Worm (Caenorhabditis elegans) whole organism, mixed stage, embryonic: ENCODE data around the gene srg-42.

ENCODE experiments used
- M03D4.4 ChIP-seq: sonication (generic microtip); optimal IDR thresholded peaks from 2 replicates; lab custom pipeline; 2017; ENCODE audit warnings: mild to moderate bottlenecking, missing genetic modification characterization, missing compliant biosample characterization
- bed-3 ChIP-seq: fragments of 200-800 bp; sonication (Bioruptor generic); optimal IDR thresholded peaks from 3 replicates; lab custom pipeline; 2018; ENCODE audit warnings: mild to moderate bottlenecking, missing genetic modification characterization, moderate library complexity, missing compliant biosample characterization
- blmp-1 ChIP-seq: fragments of 150-350 bp; optimal IDR thresholded peaks from 2 replicates; lab custom pipeline; 2014; ENCODE audit warnings: missing biosample characterization, missing genetic modification characterization
- ceh-39 ChIP-seq: fragments of 150-350 bp; optimal IDR thresholded peaks from 2 replicates; lab custom pipeline; 2014; ENCODE audit warnings: missing biosample characterization, missing genetic modification characterization
- ceh-43 ChIP-seq: fragments of 200-800 bp; sonication (Bioruptor generic); optimal IDR thresholded peaks from 2 replicates; lab custom pipeline; 2018; ENCODE audit warnings: mild to moderate bottlenecking, missing genetic modification characterization, moderate library complexity, missing compliant biosample characterization
- ceh-83 ChIP-seq: fragments of 200-800 bp; sonication (Bioruptor generic); optimal IDR thresholded peaks from 2 replicates; lab custom pipeline; 2018; ENCODE audit warnings: mild to moderate bottlenecking, missing genetic modification characterization, missing compliant biosample characterization
- ces-1 ChIP-seq: fragments of 150-350 bp; optimal IDR thresholded peaks from 2 replicates; lab custom pipeline; 2014; ENCODE audit warnings: missing biosample characterization, missing genetic modification reagents, missing genetic modification characterization
- drap-1 ChIP-seq: fragments of 200-800 bp; sonication (Bioruptor generic); optimal IDR thresholded peaks from 3 replicates; lab custom pipeline; 2018; ENCODE audit warnings: mild to moderate bottlenecking, missing genetic modification characterization, missing compliant biosample characterization
- elt-1 ChIP-seq: sonication (generic microtip); optimal IDR thresholded peaks from 2 replicates; lab custom pipeline; 2017; ENCODE audit warnings: missing genetic modification characterization, mild to moderate bottlenecking, missing compliant biosample characterization, antibody characterized with exemption, moderate library complexity, borderline replicate concordance; ENCODE audit not compliant: insufficient read depth
- elt-3 ChIP-seq: fragments of 150-350 bp; optimal IDR thresholded peaks from 2 replicates; lab custom pipeline; 2014; ENCODE audit warnings: missing biosample characterization, missing genetic modification characterization
- flh-1 ChIP-seq: fragments of 200-800 bp; sonication (Bioruptor generic); optimal IDR thresholded peaks from 2 replicates; lab custom pipeline; 2018; ENCODE audit warnings: mild to moderate bottlenecking, missing genetic modification characterization, moderate library complexity, missing compliant biosample characterization
- ham-2 ChIP-seq: fragments of 200-800 bp; sonication (Bioruptor generic); optimal IDR thresholded peaks from 2 replicates; lab custom pipeline; 2018; ENCODE audit warnings: mild to moderate bottlenecking, missing genetic modification characterization, missing compliant biosample characterization
- hlh-1 ChIP-seq: fragments of 150-350 bp; optimal IDR thresholded peaks from 2 replicates; lab custom pipeline; 2014; ENCODE audit warnings: missing biosample characterization, missing genetic modification reagents, missing genetic modification characterization
- lin-32 ChIP-seq: fragments of 200-800 bp; sonication (Bioruptor generic); optimal IDR thresholded peaks from 2 replicates; lab custom pipeline; 2018; ENCODE audit warnings: mild to moderate bottlenecking, missing genetic modification characterization, missing compliant biosample characterization
- lsy-2 ChIP-seq: fragments of 150-350 bp; optimal IDR thresholded peaks from 2 replicates; lab custom pipeline; 2014; ENCODE audit warnings: missing biosample characterization, missing genetic modification characterization
- mab-5 ChIP-seq: fragments of 150-350 bp; optimal IDR thresholded peaks from 2 replicates; lab custom pipeline; 2014; ENCODE audit warnings: missing biosample characterization, missing genetic modification characterization
- mep-1 ChIP-seq: fragments of 150-350 bp; optimal IDR thresholded peaks from 2 replicates; lab custom pipeline; 2017; ENCODE audit warnings: missing biosample characterization, missing genetic modification reagents, missing genetic modification characterization, inconsistent platforms
- mls-2 ChIP-seq: sonication (generic microtip); optimal IDR thresholded peaks from 2 replicates; lab custom pipeline; 2016; ENCODE audit warnings: mild to moderate bottlenecking, missing genetic modification characterization, moderate library complexity, missing compliant biosample characterization
- nhr-12 ChIP-seq: fragments of 150-350 bp; optimal IDR thresholded peaks from 2 replicates; lab custom pipeline; 2014; ENCODE audit warnings: missing biosample characterization, missing genetic modification characterization
- nhr-2 ChIP-seq: fragments of 150-350 bp; optimal IDR thresholded peaks from 2 replicates; lab custom pipeline; 2014; ENCODE audit warnings: missing biosample characterization, missing genetic modification characterization
- nhr-237 ChIP-seq: fragments of 150-350 bp; optimal IDR thresholded peaks from 2 replicates; lab custom pipeline; 2014; ENCODE audit warnings: missing biosample characterization, missing genetic modification characterization
- nhr-28 ChIP-seq: fragments of 150-350 bp; optimal IDR thresholded peaks from 2 replicates; lab custom pipeline; 2014; ENCODE audit warnings: missing biosample characterization, missing genetic modification characterization
- nhr-76 ChIP-seq: sonication (generic microtip); optimal IDR thresholded peaks from 2 replicates; lab custom pipeline; 2017; ENCODE audit warnings: missing biosample characterization, missing genetic modification characterization
- pha-4 ChIP-seq: fragments of 150-350 bp; optimal IDR thresholded peaks from 2 replicates; lab custom pipeline; 2018; ENCODE audit warnings: missing biosample characterization, missing genetic modification reagents, missing genetic modification characterization
- sem-2 ChIP-seq: fragments of 200-800 bp; sonication (Bioruptor generic); optimal IDR thresholded peaks from 2 replicates; lab custom pipeline; 2018; ENCODE audit warnings: mild to moderate bottlenecking, missing genetic modification characterization, missing compliant biosample characterization
- snpc-4 ChIP-seq: fragments of 150-350 bp; optimal IDR thresholded peaks from 2 replicates; lab custom pipeline; 2014; ENCODE audit warnings: missing biosample characterization, missing genetic modification characterization
- sptf-1 ChIP-seq: sonication (generic microtip); optimal IDR thresholded peaks from 2 replicates; lab custom pipeline; 2017; ENCODE audit warnings: mild to moderate bottlenecking, missing genetic modification characterization, moderate library complexity, missing compliant biosample characterization
- tbx-8 ChIP-seq: fragments of 200-800 bp; sonication (Bioruptor generic); optimal IDR thresholded peaks from 2 replicates; lab custom pipeline; 2018; ENCODE audit warnings: mild to moderate bottlenecking, missing genetic modification characterization, moderate library complexity, missing compliant biosample characterization
- unc-120 ChIP-seq: sonication (generic microtip); optimal IDR thresholded peaks from 2 replicates; lab custom pipeline; 2017; ENCODE audit warnings: missing genetic modification characterization, missing compliant biosample characterization; ENCODE audit not compliant: poor library complexity, severe bottlenecking
- unc-62 ChIP-seq: fragments of 150-350 bp; optimal IDR thresholded peaks from 2 replicates; lab custom pipeline; 2014; ENCODE audit warnings: missing biosample characterization, missing genetic modification reagents, missing genetic modification characterization
- zip-8 ChIP-seq: fragments of 150-350 bp; optimal IDR thresholded peaks from 2 replicates; lab custom pipeline; 2014; ENCODE audit warnings: missing biosample characterization, missing genetic modification characterization
- ztf-11 ChIP-seq: fragments of 150-350 bp; optimal IDR thresholded peaks from 2 replicates; lab custom pipeline; 2014; ENCODE audit warnings: missing biosample characterization, missing genetic modification characterization

srg-42 gene

DNA sequence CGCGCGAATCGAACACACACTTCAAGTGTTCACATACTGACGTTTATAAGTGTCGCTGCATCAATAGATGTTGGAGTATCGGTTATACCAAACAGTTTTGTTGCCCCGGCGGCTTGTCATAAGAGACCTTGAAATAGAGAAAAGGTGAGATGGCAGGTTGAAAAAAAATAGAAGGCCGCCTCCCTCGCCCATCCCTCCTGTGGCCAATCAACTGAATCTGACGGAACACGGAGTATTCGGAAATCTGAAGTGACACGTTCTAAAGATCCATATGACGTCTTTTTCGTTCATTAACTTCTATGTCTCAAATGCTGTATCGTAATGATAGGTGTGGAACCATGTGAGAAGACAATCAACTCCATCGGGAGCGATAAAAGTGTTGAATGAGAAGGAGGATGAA, 41.6 kb upstream of the srg-42 start:
- TF ChIP-seq ceh-43 (GFP tag; lab: Kevin White, UChicago) (no peak), pha-4 (tag; lab: Kevin White, UChicago) (no peak), ztf-11 (tag; lab: Kevin White, UChicago) (no peak), unc-120 (no peak), nhr-2 (tag; lab: Kevin White, UChicago) (no peak), snpc-4 (tag; lab: Kevin White, UChicago) (no peak), bed-3 (GFP tag; lab: Kevin White, UChicago) (no peak), ham-2 (no peak), ceh-39 (tag; lab: Kevin White, UChicago) (no peak), sem-2 (GFP tag; lab: Kevin White, UChicago) (no peak), nhr-76 (tag; lab: Kevin White, UChicago) (no peak), unc-62 (GFP tag; lab: Kevin White, UChicago) (no peak), elt-3 (tag; lab: Kevin White, UChicago) (no peak), zip-8 (tag; lab: Kevin White, UChicago) (no peak), ces-1 (GFP tag; lab: Kevin White, UChicago) (no peak), flh-1 (GFP tag; lab: Kevin White, UChicago) (no peak), mls-2 (no peak), blmp-1 (tag; lab: Kevin White, UChicago) (no peak), lsy-2 (tag; lab: Kevin White, UChicago) (no peak)

DNA sequence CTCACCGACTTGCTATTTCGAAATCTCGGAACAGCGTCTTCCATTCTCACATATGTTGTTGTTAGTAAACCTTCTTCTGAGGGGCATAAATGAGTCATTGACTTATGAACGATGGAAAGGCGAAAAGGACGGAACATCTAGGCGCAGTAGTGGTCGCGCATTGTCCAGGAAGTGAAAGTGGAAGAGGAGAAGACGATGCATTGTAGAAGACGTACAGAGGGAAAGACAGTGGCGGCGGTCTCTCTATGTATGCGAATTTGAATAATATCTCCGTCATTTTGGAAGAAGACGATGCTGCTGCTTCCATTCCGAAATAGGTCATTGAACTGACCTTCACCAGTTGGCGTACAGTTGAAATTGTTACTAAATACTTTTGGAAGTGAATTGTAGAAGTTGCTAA, 40.2 kb upstream of the srg-42 start:
- no peak for TF ChIP-seq zip-8 (tag; lab: Kevin White, UChicago)
- peak; percentile 55 for TF ChIP-seq blmp-1 (tag; lab: Kevin White, UChicago)
- TF ChIP-seq, all 35 proteins: peak for 1

- no peak for TF ChIP-seq M03D4.4 (tag; lab: Kevin White, UChicago)
- no peak for TF ChIP-seq drap-1 (GFP tag; lab: Kevin White, UChicago)
- TF ChIP-seq mep-1 (tag; lab: Kevin White, UChicago): no peak
- no peak for TF ChIP-seq nhr-12 (tag; lab: Kevin White, UChicago)
- TF ChIP-seq hlh-1 (tag; lab: Kevin White, UChicago): no peak
- no peak for TF ChIP-seq nhr-76 (tag; lab: Kevin White, UChicago)
- TF ChIP-seq ceh-43 (GFP tag; lab: Kevin White, UChicago): no peak
- TF ChIP-seq ceh-39 (tag; lab: Kevin White, UChicago): no peak
- no peak for TF ChIP-seq ztf-11 (tag; lab: Kevin White, UChicago)
- no peak for TF ChIP-seq bed-3 (GFP tag; lab: Kevin White, UChicago)
- no peak for TF ChIP-seq lin-32 (GFP tag; lab: Kevin White, UChicago)
- TF ChIP-seq flh-1 (GFP tag; lab: Kevin White, UChicago): no peak
- TF ChIP-seq snpc-4 (tag; lab: Kevin White, UChicago): no peak
- no peak for TF ChIP-seq sem-2 (GFP tag; lab: Kevin White, UChicago)
- no peak for TF ChIP-seq unc-120
- TF ChIP-seq ceh-83 (GFP tag; lab: Kevin White, UChicago): no peak
Observed at ce11 chrV:11196631-11197258, 38.9 kb upstream of the srg-42 start.

- TF ChIP-seq ces-1 (GFP tag; lab: Kevin White, UChicago): no peak
- no peak for TF ChIP-seq blmp-1 (tag; lab: Kevin White, UChicago)
- no peak for TF ChIP-seq lin-32 (GFP tag; lab: Kevin White, UChicago)
- TF ChIP-seq sptf-1 (tag; lab: Kevin White, UChicago): no peak
- TF ChIP-seq bed-3 (GFP tag; lab: Kevin White, UChicago): no peak
- TF ChIP-seq hlh-1 (tag; lab: Kevin White, UChicago): no peak
- no peak for TF ChIP-seq nhr-2 (tag; lab: Kevin White, UChicago)
- TF ChIP-seq tbx-8 (GFP tag; lab: Kevin White, UChicago): no peak
- TF ChIP-seq unc-120: no peak
- TF ChIP-seq ztf-11 (tag; lab: Kevin White, UChicago): no peak
- TF ChIP-seq snpc-4 (tag; lab: Kevin White, UChicago): no peak
- no peak for TF ChIP-seq flh-1 (GFP tag; lab: Kevin White, UChicago)
- TF ChIP-seq, all 35 proteins: peak for 0
Observed at ce11 chrV:11196109-11196508, 38.3 kb upstream of the srg-42 start, which contains the start of gene clc-6. TSS of gene clc-6 (minus strand) at chrV:11196209.

ce11 chrV:11190983-11191382, 33.1 kb upstream of the srg-42 start, which contains the start of gene lgc-49:
TSS of gene lgc-49 (plus strand) at chrV:11191283.
- no peak for TF ChIP-seq nhr-2 (tag; lab: Kevin White, UChicago)
- TF ChIP-seq snpc-4 (tag; lab: Kevin White, UChicago): no peak
- TF ChIP-seq mls-2: no peak
- TF ChIP-seq nhr-237 (tag; lab: Kevin White, UChicago): no peak
- no peak for TF ChIP-seq nhr-28 (tag; lab: Kevin White, UChicago)
- no peak for TF ChIP-seq blmp-1 (tag; lab: Kevin White, UChicago)
- no peak for TF ChIP-seq nhr-76 (tag; lab: Kevin White, UChicago)
- TF ChIP-seq nhr-12 (tag; lab: Kevin White, UChicago): no peak
- no peak for TF ChIP-seq ces-1 (GFP tag; lab: Kevin White, UChicago)
- no peak for TF ChIP-seq elt-1 (tag; lab: Kevin White, UChicago)
- no peak for TF ChIP-seq ceh-39 (tag; lab: Kevin White, UChicago)
- TF ChIP-seq mab-5: no peak
